Fruit fly (Drosophila melanogaster) whole organism, embryonic: ENCODE results near the gene CG14286.
A peak's percentile ranks its signal among the peaks of the same experiment; 100 is the strongest.

ENCODE experiments used
- BEAF-32 ChIP-seq: fragments of 200-800 bp; sonication (Bioruptor generic); optimal IDR thresholded peaks from 3 replicates; lab custom pipeline; 2017; ENCODE audit warnings: missing biosample characterization, missing genetic modification characterization, mild to moderate bottlenecking, moderate library complexity, missing genetic modification reagents
- CG10979 ChIP-seq: fragments of 200-800 bp; sonication (Bioruptor generic); optimal IDR thresholded peaks from 2 replicates; lab custom pipeline; 2018; ENCODE audit warnings: missing biosample characterization, mild to moderate bottlenecking, missing genetic modification characterization, moderate library complexity
- CG11695 ChIP-seq: fragments of 200-800 bp; sonication (Bioruptor generic); IDR thresholded peaks from 3 replicates; pipeline ENCODE4 v1.3.6; 2022; ENCODE audit warnings: missing biosample characterization, missing genetic modification characterization
- CG12744 ChIP-seq: fragments of 200-800 bp; sonication (Bioruptor generic); optimal IDR thresholded peaks from 2 replicates; lab custom pipeline; 2016; ENCODE audit warnings: missing biosample characterization, missing genetic modification characterization
- CG13424 ChIP-seq: fragments of 200-800 bp; sonication (Bioruptor generic); optimal IDR thresholded peaks from 2 replicates; lab custom pipeline; 2019; ENCODE audit warnings: missing biosample characterization, mild to moderate bottlenecking, missing genetic modification characterization, moderate library complexity
- CG15073 ChIP-seq: fragments of 200-800 bp; sonication (Bioruptor generic); optimal IDR thresholded peaks from 2 replicates; lab custom pipeline; 2016; ENCODE audit warnings: missing biosample characterization, missing genetic modification characterization
- CG17186 ChIP-seq: fragments of 200-800 bp; sonication (Bioruptor generic); optimal IDR thresholded peaks from 3 replicates; lab custom pipeline; 2017; ENCODE audit warnings: missing biosample characterization, missing genetic modification reagents, missing genetic modification characterization
- CG17328 ChIP-seq: fragments of 200-800 bp; sonication (Bioruptor generic); IDR thresholded peaks from 2 replicates; pipeline ENCODE4 v1.3.6; 2022; ENCODE audit warnings: missing biosample characterization, missing genetic modification characterization
- CG17359 ChIP-seq: fragments of 200-800 bp; sonication (Bioruptor generic); optimal IDR thresholded peaks from 3 replicates; lab custom pipeline; 2018; ENCODE audit warnings: missing biosample characterization, mild to moderate bottlenecking, missing genetic modification characterization, moderate library complexity
- CG17612 ChIP-seq: fragments of 200-800 bp; sonication (Bioruptor generic); IDR thresholded peaks from 2 replicates; pipeline ENCODE4 v1.3.6; 2022; ENCODE audit warnings: missing biosample characterization, missing genetic modification characterization
- CG17912 ChIP-seq: fragments of 200-800 bp; sonication (Bioruptor generic); optimal IDR thresholded peaks from 2 replicates; lab custom pipeline; 2018; ENCODE audit warnings: missing biosample characterization, mild to moderate bottlenecking, missing genetic modification characterization
- CG2129 ChIP-seq: fragments of 200-800 bp; sonication (Bioruptor generic); IDR thresholded peaks from 2 replicates; pipeline ENCODE4 v1.3.6; 2022; ENCODE audit warnings: missing biosample characterization, missing genetic modification characterization; ENCODE audit not compliant: partially characterized antibody
- CG2678 ChIP-seq: fragments of 200-800 bp; sonication (Bioruptor generic); optimal IDR thresholded peaks from 3 replicates; lab custom pipeline; 2019; ENCODE audit warnings: missing biosample characterization, mild to moderate bottlenecking, missing genetic modification characterization, moderate library complexity
- CG30403 ChIP-seq: fragments of 200-800 bp; sonication (Bioruptor generic); optimal IDR thresholded peaks from 3 replicates; lab custom pipeline; 2016; ENCODE audit warnings: missing biosample characterization, missing genetic modification characterization
- CG30431 ChIP-seq: fragments of 200-800 bp; sonication (Bioruptor generic); optimal IDR thresholded peaks from 2 replicates; lab custom pipeline; 2017; ENCODE audit warnings: missing biosample characterization, missing genetic modification characterization
- CG3065 ChIP-seq: fragments of 200-800 bp; sonication (Bioruptor generic); optimal IDR thresholded peaks from 2 replicates; lab custom pipeline; 2016; ENCODE audit warnings: missing biosample characterization, missing genetic modification characterization
- CG32767 ChIP-seq: fragments of 200-800 bp; sonication (Bioruptor generic); IDR thresholded peaks from 2 replicates; pipeline ENCODE4 v1.3.6; 2022; ENCODE audit warnings: missing biosample characterization, missing genetic modification characterization
- CG33213 ChIP-seq: fragments of 200-800 bp; sonication (Bioruptor generic); optimal IDR thresholded peaks from 3 replicates; lab custom pipeline; 2016; ENCODE audit warnings: missing biosample characterization, missing genetic modification characterization
- CG3726 ChIP-seq: fragments of 200-800 bp; sonication (Bioruptor generic); IDR thresholded peaks from 3 replicates; pipeline ENCODE4, ENCODE4 v1.3.6; 2022; ENCODE audit warnings: missing biosample characterization, missing genetic modification characterization
- CG3847 ChIP-seq: fragments of 200-800 bp; sonication (Bioruptor generic); IDR thresholded peaks from 2 replicates; pipeline ENCODE4 v1.3.6; 2022; ENCODE audit warnings: missing biosample characterization, missing genetic modification characterization
- CG3995 ChIP-seq: fragments of 200-800 bp; sonication (Bioruptor generic); optimal IDR thresholded peaks from 3 replicates; lab custom pipeline; 2016; ENCODE audit warnings: missing biosample characterization, missing genetic modification characterization
- CG4707 ChIP-seq: fragments of 200-800 bp; sonication (Bioruptor generic); optimal IDR thresholded peaks from 2 replicates; lab custom pipeline; 2018; ENCODE audit warnings: missing biosample characterization, mild to moderate bottlenecking, missing genetic modification characterization, moderate library complexity
- CG5180 ChIP-seq: fragments of 200-800 bp; sonication (Bioruptor generic); optimal IDR thresholded peaks from 3 replicates; lab custom pipeline; 2017; ENCODE audit warnings: missing biosample characterization, missing genetic modification characterization, mild to moderate bottlenecking, moderate library complexity, missing genetic modification reagents
- CG6765 ChIP-seq: fragments of 200-800 bp; sonication (Bioruptor generic); optimal IDR thresholded peaks from 3 replicates; lab custom pipeline; 2017; ENCODE audit warnings: missing biosample characterization, mild to moderate bottlenecking, missing genetic modification characterization
- CG7271 ChIP-seq: fragments of 200-800 bp; sonication (Bioruptor generic); optimal IDR thresholded peaks from 2 replicates; lab custom pipeline; 2018; ENCODE audit warnings: missing biosample characterization, mild to moderate bottlenecking, missing genetic modification characterization, moderate library complexity
- CG7987 ChIP-seq: fragments of 200-800 bp; sonication (Bioruptor generic); optimal IDR thresholded peaks from 2 replicates; lab custom pipeline; 2018; ENCODE audit warnings: missing biosample characterization, mild to moderate bottlenecking, missing genetic modification characterization, moderate library complexity
- CG9437 ChIP-seq: fragments of 200-800 bp; sonication (Bioruptor generic); optimal IDR thresholded peaks from 2 replicates; lab custom pipeline; 2018; ENCODE audit warnings: missing biosample characterization, mild to moderate bottlenecking, missing genetic modification characterization
- CG9727 ChIP-seq: fragments of 200-800 bp; sonication (Bioruptor generic); optimal IDR thresholded peaks from 3 replicates; lab custom pipeline; 2017; ENCODE audit warnings: missing biosample characterization, mild to moderate bottlenecking, missing genetic modification characterization
- CG9797 ChIP-seq: fragments of 200-800 bp; sonication (Bioruptor generic); optimal IDR thresholded peaks from 3 replicates; lab custom pipeline; 2018; ENCODE audit warnings: missing biosample characterization, mild to moderate bottlenecking, missing genetic modification characterization
- Lim3 ChIP-seq: fragments of 200-800 bp; sonication (Bioruptor generic); IDR thresholded peaks from 2 replicates; pipeline ENCODE4 v1.3.6; 2022; ENCODE audit warnings: missing biosample characterization, missing genetic modification characterization
- Nf-YC ChIP-seq: fragments of 200-800 bp; optimal IDR thresholded peaks from 3 replicates; lab custom pipeline; 2019; ENCODE audit warnings: missing biosample characterization, mild to moderate bottlenecking, missing genetic modification characterization, moderate library complexity
- Poxn ChIP-seq: fragments of 200-800 bp; sonication (Bioruptor generic); IDR thresholded peaks from 2 replicates; pipeline ENCODE4 v1.3.6; 2022; ENCODE audit warnings: missing biosample characterization, missing genetic modification characterization
- Sox102F ChIP-seq: fragments of 200-800 bp; sonication (Bioruptor generic); optimal IDR thresholded peaks from 2 replicates; lab custom pipeline; 2018; ENCODE audit warnings: missing biosample characterization, mild to moderate bottlenecking, missing genetic modification characterization, moderate library complexity
- Spps ChIP-seq: fragments of 200-800 bp; sonication (Bioruptor generic); optimal IDR thresholded peaks from 2 replicates; lab custom pipeline; 2018; ENCODE audit warnings: missing biosample characterization, mild to moderate bottlenecking, missing genetic modification characterization
- Usf ChIP-seq: fragments of 200-800 bp; sonication (Bioruptor generic); optimal IDR thresholded peaks from 2 replicates; lab custom pipeline; 2017; ENCODE audit warnings: missing genotype, missing biosample characterization, missing genetic modification characterization
- ase ChIP-seq: fragments of 200-800 bp; sonication (Bioruptor generic); IDR thresholded peaks from 3 replicates; pipeline ENCODE4 v1.3.6; 2022; ENCODE audit warnings: missing biosample characterization, missing genetic modification characterization
- az2 ChIP-seq: fragments of 200-800 bp; sonication (Bioruptor generic); optimal IDR thresholded peaks from 3 replicates; lab custom pipeline; 2016; ENCODE audit warnings: missing biosample characterization, missing genetic modification characterization
- eyg ChIP-seq: fragments of 200-800 bp; sonication (Bioruptor generic); optimal IDR thresholded peaks from 3 replicates; lab custom pipeline; 2016; ENCODE audit warnings: missing biosample characterization, missing genetic modification characterization
- fru ChIP-seq: fragments of >200 bp; optimal IDR thresholded peaks from 2 replicates; lab custom pipeline; 2017
- gce ChIP-seq: fragments of 200-800 bp; sonication (Bioruptor generic); IDR thresholded peaks from 3 replicates; pipeline ENCODE4 v1.3.6; 2022; ENCODE audit warnings: missing biosample characterization, missing genetic modification characterization
- gem ChIP-seq: fragments of 200-800 bp; sonication (Bioruptor generic); optimal IDR thresholded peaks from 2 replicates; lab custom pipeline; 2019; ENCODE audit warnings: missing biosample characterization, mild to moderate bottlenecking, missing genetic modification characterization, moderate library complexity
- jumu ChIP-seq: fragments of 200-800 bp; sonication (Bioruptor generic); optimal IDR thresholded peaks from 3 replicates; lab custom pipeline; 2016; ENCODE audit warnings: missing biosample characterization, missing genetic modification characterization
- kay ChIP-seq: fragments of 200-800 bp; sonication (Bioruptor generic); optimal IDR thresholded peaks from 2 replicates; lab custom pipeline; 2016; ENCODE audit warnings: missing biosample characterization, missing genetic modification characterization
- kni ChIP-seq: fragments of 200-800 bp; sonication (Bioruptor generic); optimal IDR thresholded peaks from 3 replicates; lab custom pipeline; 2017; ENCODE audit warnings: mild to moderate bottlenecking, missing biosample characterization, missing genetic modification reagents, missing genetic modification characterization
- lilli ChIP-seq: fragments of 200-800 bp; sonication (Bioruptor generic); optimal IDR thresholded peaks from 3 replicates; lab custom pipeline; 2016; ENCODE audit warnings: missing biosample characterization, missing genetic modification characterization
- mirr ChIP-seq: fragments of 200-800 bp; sonication (Bioruptor generic); optimal IDR thresholded peaks from 3 replicates; lab custom pipeline; 2018; ENCODE audit warnings: missing biosample characterization, mild to moderate bottlenecking, missing genetic modification characterization
- nerfin-2 ChIP-seq: fragments of 200-800 bp; sonication (Bioruptor generic); IDR thresholded peaks from 2 replicates; pipeline ENCODE4 v1.3.6; 2022; ENCODE audit warnings: missing biosample characterization, missing genetic modification characterization; ENCODE audit not compliant: partially characterized antibody
- nom ChIP-seq: fragments of 200-800 bp; sonication (Bioruptor generic); optimal IDR thresholded peaks from 2 replicates; lab custom pipeline; 2017; ENCODE audit warnings: missing biosample characterization, missing genetic modification characterization, mild to moderate bottlenecking, moderate library complexity, missing genetic modification reagents
- pb ChIP-seq: fragments of 200-800 bp; sonication (Bioruptor generic); optimal IDR thresholded peaks from 3 replicates; lab custom pipeline; 2016; ENCODE audit warnings: missing biosample characterization, missing genetic modification characterization
- ro ChIP-seq: fragments of 200-800 bp; sonication (Bioruptor generic); IDR thresholded peaks from 2 replicates; pipeline ENCODE4 v1.3.6; 2022; ENCODE audit warnings: missing biosample characterization, missing genetic modification characterization
- row ChIP-seq: fragments of 200-800 bp; sonication (Bioruptor generic); IDR thresholded peaks from 3 replicates; pipeline ENCODE4 v1.3.6; 2022; ENCODE audit warnings: missing biosample characterization, missing genetic modification characterization
- ttk ChIP-seq: fragments of 200-800 bp; sonication (Bioruptor generic); IDR thresholded peaks from 2 replicates; pipeline ENCODE4 v2.1.2; 2022; ENCODE audit warnings: missing biosample characterization, missing genetic modification characterization
- wor ChIP-seq: fragments of 200-800 bp; sonication (Bioruptor generic); IDR thresholded peaks from 2 replicates; pipeline ENCODE4 v1.3.6; 2022; ENCODE audit warnings: missing biosample characterization, missing genetic modification characterization

Gene CG14286

DNA sequence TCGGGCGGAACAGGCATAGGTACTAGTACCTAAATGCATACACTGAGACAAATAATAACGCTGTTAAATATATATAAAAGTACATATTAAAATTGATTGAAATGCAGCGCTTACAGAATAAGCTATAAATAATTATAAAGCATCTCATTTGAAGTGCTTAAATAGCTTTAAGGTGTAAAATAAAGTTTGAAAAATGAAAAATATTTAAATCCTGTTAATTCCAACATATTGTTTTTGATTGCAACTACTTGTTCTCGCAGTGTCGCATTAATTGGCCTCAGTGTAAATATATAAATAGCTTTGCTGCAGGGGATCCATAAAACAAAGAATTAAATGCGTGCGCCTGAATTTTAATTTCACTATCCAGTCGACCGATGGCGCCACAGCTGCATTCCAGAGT, 34.5 kb downstream of the CG14286 start (continued):
- TF ChIP-seq CG2678 (tag; lab: Kevin White, UChicago) (peak; percentile 5), CG17912 (GFP tag; lab: Kevin White, UChicago) (no peak), pb (GFP tag; lab: Kevin White, UChicago) (no peak), CG10979 (tag; lab: Kevin White, UChicago) (peak; percentile 25), CG13424 (tag; lab: Kevin White, UChicago) (no peak), ttk (GFP tag; lab: Robert Waterston, UW) (no peak), CG2129 (no peak), Spps (no peak), gce (GFP tag; lab: Robert Waterston, UW) (no peak), Usf (no peak), Poxn (GFP tag; lab: Robert Waterston, UW) (no peak), CG3065 (GFP tag; lab: Kevin White, UChicago) (no peak), CG17186 (GFP tag; lab: Kevin White, UChicago) (no peak), CG3995 (GFP tag; lab: Kevin White, UChicago) (no peak), CG7271 (tag; lab: Kevin White, UChicago) (no peak), ase (GFP tag; lab: Robert Waterston, UW) (no peak), kay (no peak), CG17359 (peak; percentile 5), CG11695 (no peak), CG7987 (GFP tag; lab: Kevin White, UChicago) (no peak), CG30431 (GFP tag; lab: Kevin White, UChicago) (no peak), nerfin-2 (GFP tag; lab: Robert Waterston, UW) (no peak), az2 (GFP tag; lab: Kevin White, UChicago) (no peak), gem (tag; lab: Kevin White, UChicago) (peak; percentile 51), CG30403 (GFP tag; lab: Kevin White, UChicago) (no peak), Nf-YC (no peak), CG32767 (GFP tag; lab: Robert Waterston, UW) (no peak), jumu (GFP tag; lab: Kevin White, UChicago) (no peak), CG4707 (GFP tag; lab: Kevin White, UChicago) (no peak), CG9437 (GFP tag; lab: Kevin White, UChicago) (no peak), kni (no peak), CG6765 (GFP tag; lab: Kevin White, UChicago) (no peak), CG9727 (GFP tag; lab: Kevin White, UChicago) (no peak), CG12744 (no peak), lilli (GFP tag; lab: Kevin White, UChicago) (no peak), CG9797 (GFP tag; lab: Kevin White, UChicago) (no peak), row (no peak), Lim3 (GFP tag; lab: Robert Waterston, UW) (no peak), BEAF-32 (no peak), mirr (GFP tag; lab: Kevin White, UChicago) (no peak), ro (GFP tag; lab: Robert Waterston, UW) (no peak), fru (lab: Kevin White, UChicago) (no peak), CG15073 (GFP tag; lab: Kevin White, UChicago) (no peak), CG3726 (GFP tag; lab: Robert Waterston, UW) (no peak), Sox102F (GFP tag; lab: Kevin White, UChicago) (peak; percentile 14), CG3847 (no peak), wor (GFP tag; lab: Robert Waterston, UW) (no peak), nom (GFP tag; lab: Kevin White, UChicago) (no peak), CG5180 (GFP tag; lab: Kevin White, UChicago) (no peak), eyg (GFP tag; lab: Kevin White, UChicago) (no peak), CG33213 (no peak), CG17328 (GFP tag; lab: Robert Waterston, UW) (no peak), CG17612 (GFP tag; lab: Robert Waterston, UW) (no peak)
